Fruit fly (Drosophila melanogaster): ENCODE data around the gene betaNACtes4.

DNA sequence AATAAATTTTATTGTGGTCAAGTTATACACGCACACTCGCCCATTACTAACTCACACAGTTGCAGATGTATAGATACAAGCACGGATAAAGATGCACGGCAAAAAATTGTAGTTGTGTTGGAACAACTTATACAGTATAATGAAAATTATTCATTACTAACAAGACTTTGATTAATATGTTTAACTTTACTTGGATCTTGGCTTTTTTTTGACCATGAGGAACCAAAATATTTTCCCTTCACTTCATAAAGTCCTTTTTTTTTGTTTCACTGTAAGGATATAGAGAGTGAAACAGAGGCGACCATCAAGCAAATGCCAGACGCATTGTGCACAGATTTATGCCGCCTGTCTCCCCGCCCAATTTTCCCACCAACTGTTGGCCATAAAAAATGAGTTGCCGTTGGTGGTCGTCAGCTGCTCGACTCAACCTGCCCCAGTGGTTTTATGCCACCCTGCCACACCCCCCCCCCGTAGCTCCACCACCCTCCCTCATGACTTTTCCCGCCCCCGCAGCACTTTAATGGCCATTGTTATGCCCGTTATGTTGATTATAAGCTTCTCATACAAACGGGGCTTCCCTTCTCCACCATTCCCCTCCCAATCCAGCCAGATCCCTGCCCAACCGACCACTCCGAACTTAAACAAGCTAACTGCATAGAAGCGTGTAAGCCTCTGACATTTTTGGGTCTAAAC lies 48.5 kb upstream of the betaNACtes4 start:
- TF ChIP-seq kay (GFP tag; ENCODE audit: borderline replicate concordance) = no peak
- TF ChIP-seq toe (GFP tag; optimal IDR thresholded peaks at IDR 0.05) = no peak
- no peak for TF ChIP-seq CG12768 (GFP tag; optimal IDR thresholded peaks at IDR 0.05)
- TF ChIP-seq Mnt (GFP tag; optimal IDR thresholded peaks at IDR 0.05) = no peak
- no peak for TF ChIP-seq CG7101 (tag; optimal IDR thresholded peaks at IDR 0.05)
- TF ChIP-seq CG14711 (tag; optimal IDR thresholded peaks at IDR 0.05) = no peak
- TF ChIP-seq tj (GFP tag; optimal IDR thresholded peaks at IDR 0.05) = no peak
- TF ChIP-seq Hr96 (GFP tag; optimal IDR thresholded peaks at IDR 0.05) = no peak
- no peak for TF ChIP-seq CG7045 (GFP tag; optimal IDR thresholded peaks at IDR 0.05)
- TF ChIP-seq pad (GFP tag; optimal IDR thresholded peaks at IDR 0.05) = no peak
- TF ChIP-seq CG1620 (GFP tag; optimal IDR thresholded peaks at IDR 0.05) = no peak
- no peak for TF ChIP-seq cic (GFP tag; optimal IDR thresholded peaks at IDR 0.05)
- TF ChIP-seq cnc (optimal IDR thresholded peaks at IDR 0.05) = no peak
- no peak for TF ChIP-seq Clk (GFP tag; optimal IDR thresholded peaks at IDR 0.05)
